Comparison of ENCODE assay signal across 2 fruit fly cellular contexts in the genomic region with DNA sequence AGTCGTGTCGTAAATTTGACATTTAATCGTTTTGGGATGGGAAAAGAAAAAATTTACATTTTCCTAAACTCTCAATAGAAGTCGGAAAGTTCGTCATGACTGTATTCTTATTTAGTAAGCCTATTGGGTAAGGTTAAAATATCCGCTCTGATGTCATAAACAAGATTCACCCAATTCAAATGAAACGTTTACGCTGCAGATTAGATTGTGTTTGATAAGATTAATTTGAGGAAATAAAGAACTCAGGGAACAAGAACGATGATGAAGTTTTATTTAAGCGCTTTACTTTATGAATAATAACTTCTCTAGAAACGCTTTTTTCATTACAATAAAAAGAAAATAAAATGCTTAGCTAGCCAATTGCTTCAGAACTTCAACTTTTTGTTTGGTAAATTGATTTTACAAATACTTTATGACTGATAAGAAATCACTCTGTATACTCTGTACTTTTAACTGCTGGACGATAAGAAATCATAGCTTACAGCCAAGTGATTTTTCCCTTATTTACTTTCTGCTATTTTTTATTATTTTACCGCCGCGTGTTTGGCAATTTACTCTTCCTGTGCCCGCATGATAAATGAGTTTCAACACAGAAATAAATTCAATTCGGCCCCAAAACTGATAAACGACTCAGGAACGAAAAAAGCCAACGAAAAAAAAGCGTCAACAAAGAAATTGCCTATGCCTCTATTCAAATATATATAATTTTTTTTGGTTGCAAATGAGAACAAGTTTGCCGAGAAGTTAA.
TF ChIP-seq lines count a peak whose summit lies in the region.

No protein-coding gene starts in this region.

TF ChIP-seq in whole organism, embryonic, 481 proteins besides CTCF, POLR2A, EP300 and RAD21 (continued from another document):
- no peak for TF ChIP-seq row (GFP tag; IDR thresholded peaks at IDR 0.05; lab: Robert Waterston, UW)
- peak; percentile 24; the same call in 1 of the 2 replicates for TF ChIP-seq sens-2 (GFP tag; IDR thresholded peaks at IDR 0.05; lab: Robert Waterston, UW)
- TF ChIP-seq stwl (tag; optimal IDR thresholded peaks at IDR 0.05; lab: Kevin White, UChicago), result no peak
- TF ChIP-seq CG6791 (GFP tag; IDR thresholded peaks at IDR 0.05; lab: Robert Waterston, UW; ENCODE audit: partially characterized antibody), result no peak
- no peak for TF ChIP-seq CoRest (tag; optimal IDR thresholded peaks at IDR 0.05; lab: Kevin White, UChicago)
- TF ChIP-seq exex (tag; optimal IDR thresholded peaks at IDR 0.05; lab: Kevin White, UChicago), result peak; percentile 59
- TF ChIP-seq Pdp1 (GFP tag; optimal IDR thresholded peaks at IDR 0.05; lab: Kevin White, UChicago), result peak in 1 of 2 experiments; percentile 19
- TF ChIP-seq Ravus (GFP tag; IDR thresholded peaks at IDR 0.05; lab: Robert Waterston, UW), result no peak
- TF ChIP-seq Med (GFP tag; lab: Kevin White, UChicago), result peak; percentile 49
- TF ChIP-seq CG13296 (GFP tag; optimal IDR thresholded peaks at IDR 0.05; lab: Kevin White, UChicago), result no peak
- peak; percentile 5 for TF ChIP-seq MTF-1 (GFP tag; optimal IDR thresholded peaks at IDR 0.05; lab: Kevin White, UChicago; ENCODE audit: borderline replicate concordance)
- no peak for TF ChIP-seq CG8765 (GFP tag; IDR thresholded peaks at IDR 0.05; lab: Robert Waterston, UW)
- TF ChIP-seq CG16815 (GFP tag; optimal IDR thresholded peaks at IDR 0.05; lab: Kevin White, UChicago), result no peak
- peak; percentile 5 for TF ChIP-seq gcm (GFP tag; optimal IDR thresholded peaks at IDR 0.05; lab: Kevin White, UChicago)
- peak; percentile 23 for TF ChIP-seq salm (tag; optimal IDR thresholded peaks at IDR 0.05; lab: Kevin White, UChicago)
- no peak for TF ChIP-seq fd64A (GFP tag; optimal IDR thresholded peaks at IDR 0.05; lab: Kevin White, UChicago)
- no peak for TF ChIP-seq psq (GFP tag; optimal IDR thresholded peaks at IDR 0.05; lab: Kevin White, UChicago)
- TF ChIP-seq Vsx1 (GFP tag; optimal IDR thresholded peaks at IDR 0.05; lab: Kevin White, UChicago), result peak; percentile 17
- no peak for TF ChIP-seq Xrp1 (GFP tag; IDR thresholded peaks at IDR 0.05; lab: Robert Waterston, UW)
- TF ChIP-seq CG10979 (tag; optimal IDR thresholded peaks at IDR 0.05; lab: Kevin White, UChicago), result no peak
- no peak for TF ChIP-seq cad (GFP tag; optimal IDR thresholded peaks at IDR 0.05; lab: Kevin White, UChicago)
- no peak for TF ChIP-seq kay (GFP tag; optimal IDR thresholded peaks at IDR 0.05; lab: Kevin White, UChicago)
- peak; percentile 10 for TF ChIP-seq CG6254 (GFP tag; optimal IDR thresholded peaks at IDR 0.05; lab: Kevin White, UChicago)
- TF ChIP-seq sug (tag; optimal IDR thresholded peaks at IDR 0.05; lab: Kevin White, UChicago), result peak; percentile 62
- no peak for TF ChIP-seq PHDP (tag; optimal IDR thresholded peaks at IDR 0.05; lab: Kevin White, UChicago)
- TF ChIP-seq kah (GFP tag; optimal IDR thresholded peaks at IDR 0.05; lab: Kevin White, UChicago), result no peak
- TF ChIP-seq nom (GFP tag; optimal IDR thresholded peaks at IDR 0.05; lab: Kevin White, UChicago), result peak; percentile 35
- TF ChIP-seq E2f2 (GFP tag; IDR thresholded peaks at IDR 0.05; lab: Robert Waterston, UW), result no peak
- no peak for TF ChIP-seq CG8281 (tag; optimal IDR thresholded peaks at IDR 0.05; lab: Kevin White, UChicago)
- TF ChIP-seq CG17568 (GFP tag; optimal IDR thresholded peaks at IDR 0.05; lab: Kevin White, UChicago), result no peak
- peak; percentile 30 for TF ChIP-seq ATbp (GFP tag; optimal IDR thresholded peaks at IDR 0.05; lab: Kevin White, UChicago)
- peak; percentile 8 for TF ChIP-seq Sox100B (GFP tag; optimal IDR thresholded peaks at IDR 0.05; lab: Kevin White, UChicago)
- TF ChIP-seq BtbVII (GFP tag; optimal IDR thresholded peaks at IDR 0.05; lab: Kevin White, UChicago), result peak; percentile 40
- peak; percentile 50 for TF ChIP-seq sens (GFP tag; lab: Kevin White, UChicago)
- no peak for TF ChIP-seq Dip2 (GFP tag; IDR thresholded peaks at IDR 0.05; lab: Robert Waterston, UW)
- TF ChIP-seq nerfin-2 (GFP tag; IDR thresholded peaks at IDR 0.05; lab: Robert Waterston, UW; ENCODE audit: partially characterized antibody), result no peak
- TF ChIP-seq tna (GFP tag; IDR thresholded peaks at IDR 0.05; lab: Robert Waterston, UW; ENCODE audit: partially characterized antibody), result no peak
- no peak for TF ChIP-seq CG10209 (GFP tag; optimal IDR thresholded peaks at IDR 0.05; lab: Kevin White, UChicago)
- peak; percentile 19 for TF ChIP-seq CG2678 (tag; optimal IDR thresholded peaks at IDR 0.05; lab: Kevin White, UChicago)
- no peak for TF ChIP-seq BEAF-32 (GFP tag; optimal IDR thresholded peaks at IDR 0.05; lab: Kevin White, UChicago)
- no peak for TF ChIP-seq CG2712 (tag; optimal IDR thresholded peaks at IDR 0.05; lab: Kevin White, UChicago)
- TF ChIP-seq lab (GFP tag; optimal IDR thresholded peaks at IDR 0.05; lab: Kevin White, UChicago), result peak; percentile 18
- no peak for TF ChIP-seq vnd (GFP tag; IDR thresholded peaks at IDR 0.05; lab: Robert Waterston, UW; ENCODE audit: partially characterized antibody)
- TF ChIP-seq Rx (GFP tag; IDR thresholded peaks at IDR 0.05; lab: Robert Waterston, UW), result no peak
- TF ChIP-seq CG6765 (GFP tag; optimal IDR thresholded peaks at IDR 0.05; lab: Kevin White, UChicago), result no peak
- TF ChIP-seq CG34376 (GFP tag; optimal IDR thresholded peaks at IDR 0.05; lab: Kevin White, UChicago), result no peak
- peak; percentile 13 for TF ChIP-seq CG17385 (GFP tag; optimal IDR thresholded peaks at IDR 0.05; lab: Kevin White, UChicago)
- no peak for TF ChIP-seq CG30431 (GFP tag; optimal IDR thresholded peaks at IDR 0.05; lab: Kevin White, UChicago)
- peak; percentile 3 for TF ChIP-seq HHEX (GFP tag; optimal IDR thresholded peaks at IDR 0.05; lab: Kevin White, UChicago)
- TF ChIP-seq CG10543 (GFP tag; optimal IDR thresholded peaks at IDR 0.05; lab: Kevin White, UChicago), result peak; percentile 19
- TF ChIP-seq tx (GFP tag; optimal IDR thresholded peaks at IDR 0.05; lab: Kevin White, UChicago), result no peak
- no peak for TF ChIP-seq MESR4 (GFP tag; optimal IDR thresholded peaks at IDR 0.05; lab: Kevin White, UChicago)
- TF ChIP-seq CG34422 (GFP tag; IDR thresholded peaks at IDR 0.05; lab: Robert Waterston, UW), result no peak
TF ChIP-seq in whole organism, embryonic: peak in this region for 23.

TF ChIP-seq in whole organism, prepupa, 60 proteins besides CTCF, POLR2A, EP300 and RAD21 (continued from another document):
- TF ChIP-seq Blimp-1 (GFP tag; optimal IDR thresholded peaks at IDR 0.05; lab: Kevin White, UChicago) (peak; percentile 8), topi (GFP tag; optimal IDR thresholded peaks at IDR 0.05; lab: Kevin White, UChicago) (peak; percentile 1), CG6163 (GFP tag; IDR thresholded peaks at IDR 0.05; lab: Robert Waterston, UW) (no peak)
TF ChIP-seq in whole organism, prepupa: peak in this region for 10.
